Fruit fly (Drosophila melanogaster) whole organism, embryonic: ENCODE results near the gene enc.
A peak's percentile ranks its signal among the peaks of the same experiment; 100 is the strongest.

Experiments
- Aef1 ChIP-seq: fragments of 200-800 bp; sonication (Bioruptor generic); IDR thresholded peaks from 3 replicates; pipeline ENCODE4 v1.3.6; 2022; ENCODE audit warnings: missing biosample characterization, missing genetic modification characterization
- Asciz ChIP-seq: fragments of 200-800 bp; sonication (Bioruptor generic); optimal IDR thresholded peaks from 2 replicates; lab custom pipeline; 2017; ENCODE audit warnings: missing biosample characterization, mild to moderate bottlenecking, missing genetic modification characterization, missing genetic modification reagents
- Atf-2 ChIP-seq: fragments of 200-800 bp; sonication (Bioruptor generic); optimal IDR thresholded peaks from 2 replicates; lab custom pipeline; 2016; ENCODE audit warnings: missing biosample characterization, missing genetic modification characterization
- Bteb2 ChIP-seq: fragments of 200-800 bp; sonication (Bioruptor generic); optimal IDR thresholded peaks from 2 replicates; lab custom pipeline; 2016; ENCODE audit warnings: missing biosample characterization, missing genetic modification characterization
- CG10209 ChIP-seq: fragments of 200-800 bp; sonication (Bioruptor generic); optimal IDR thresholded peaks from 3 replicates; lab custom pipeline; 2017; ENCODE audit warnings: missing biosample characterization, mild to moderate bottlenecking, missing genetic modification characterization, missing genetic modification reagents
- CG12769 ChIP-seq: fragments of 200-800 bp; sonication (Bioruptor generic); optimal IDR thresholded peaks from 2 replicates; lab custom pipeline; 2019; ENCODE audit warnings: missing biosample characterization, mild to moderate bottlenecking, missing genetic modification characterization, moderate library complexity
- CG14710 ChIP-seq: fragments of 200-800 bp; sonication (Bioruptor generic); optimal IDR thresholded peaks from 3 replicates; lab custom pipeline; 2019; ENCODE audit warnings: missing biosample characterization, mild to moderate bottlenecking, missing genetic modification characterization, moderate library complexity
- CG1602 ChIP-seq: fragments of 200-800 bp; sonication (Bioruptor generic); optimal IDR thresholded peaks from 3 replicates; lab custom pipeline; 2016; ENCODE audit warnings: missing biosample characterization, missing genetic modification characterization
- CG1603 ChIP-seq: fragments of 200-800 bp; sonication (Bioruptor generic); optimal IDR thresholded peaks from 2 replicates; lab custom pipeline; 2019; ENCODE audit warnings: missing biosample characterization, mild to moderate bottlenecking, missing genetic modification characterization, moderate library complexity
- CG1647 ChIP-seq: fragments of 200-800 bp; sonication (Bioruptor generic); optimal IDR thresholded peaks from 3 replicates; lab custom pipeline; 2016; ENCODE audit warnings: missing biosample characterization, missing genetic modification characterization
- CG1832 ChIP-seq: fragments of 200-800 bp; sonication (Bioruptor generic); optimal IDR thresholded peaks from 2 replicates; lab custom pipeline; 2017; ENCODE audit warnings: missing biosample characterization, mild to moderate bottlenecking, missing genetic modification characterization, inconsistent platforms
- CG18764 ChIP-seq: fragments of 200-800 bp; sonication (Bioruptor generic); optimal IDR thresholded peaks from 3 replicates; lab custom pipeline; 2016; ENCODE audit warnings: missing biosample characterization, missing genetic modification characterization
- CG2199 ChIP-seq: fragments of 200-800 bp; sonication (Bioruptor generic); IDR thresholded peaks from 3 replicates; pipeline ENCODE4 v1.3.6; 2022; ENCODE audit warnings: missing biosample characterization, missing genetic modification characterization
- CG2202 ChIP-seq: fragments of 200-800 bp; sonication (Bioruptor generic); optimal IDR thresholded peaks from 2 replicates; lab custom pipeline; 2018; ENCODE audit warnings: missing biosample characterization, mild to moderate bottlenecking, missing genetic modification characterization
- CG6791 ChIP-seq: fragments of 200-800 bp; sonication (Bioruptor generic); IDR thresholded peaks from 3 replicates; pipeline ENCODE4 v1.3.6; 2022; ENCODE audit warnings: missing biosample characterization, missing genetic modification characterization; ENCODE audit not compliant: partially characterized antibody
- CG7839 ChIP-seq: fragments of 200-800 bp; sonication (Bioruptor generic); optimal IDR thresholded peaks from 3 replicates; lab custom pipeline; 2018; ENCODE audit warnings: missing biosample characterization, mild to moderate bottlenecking, missing genetic modification characterization, moderate library complexity
- CG8924 ChIP-seq: fragments of 200-800 bp; optimal IDR thresholded peaks from 3 replicates; lab custom pipeline; 2019; ENCODE audit warnings: missing biosample characterization, mild to moderate bottlenecking, missing genetic modification characterization, moderate library complexity
- CG9727 ChIP-seq: fragments of 200-800 bp; sonication (Bioruptor generic); optimal IDR thresholded peaks from 3 replicates; lab custom pipeline; 2017; ENCODE audit warnings: missing biosample characterization, mild to moderate bottlenecking, missing genetic modification characterization
- Chrac-16 ChIP-seq: fragments of 200-800 bp; sonication (Bioruptor generic); optimal IDR thresholded peaks from 3 replicates; lab custom pipeline; 2016; ENCODE audit warnings: missing biosample characterization, missing genetic modification characterization
- Hey ChIP-seq: fragments of 200-800 bp; sonication (Bioruptor generic); optimal IDR thresholded peaks from 3 replicates; lab custom pipeline; 2018; ENCODE audit warnings: missing biosample characterization, mild to moderate bottlenecking, missing genetic modification characterization
- HmgZ ChIP-seq: fragments of 200-800 bp; sonication (Bioruptor generic); optimal IDR thresholded peaks from 2 replicates; lab custom pipeline; 2018; ENCODE audit warnings: missing biosample characterization, mild to moderate bottlenecking, missing genetic modification characterization
- Hr3 ChIP-seq: fragments of 200-800 bp; sonication (Bioruptor generic); optimal IDR thresholded peaks from 3 replicates; lab custom pipeline; 2016; ENCODE audit warnings: missing biosample characterization, missing genetic modification characterization
- Hr39 ChIP-seq: fragments of >200 bp; optimal IDR thresholded peaks from 2 replicates; lab custom pipeline; 2017
- Jarid2 ChIP-seq: fragments of 200-800 bp; sonication (Bioruptor generic); optimal IDR thresholded peaks from 3 replicates; lab custom pipeline; 2017; ENCODE audit warnings: mild to moderate bottlenecking, missing biosample characterization, missing genetic modification reagents, missing genetic modification characterization
- Kr ChIP-seq: fragments of 200-800 bp; sonication (Bioruptor generic); optimal IDR thresholded peaks from 2 replicates; lab custom pipeline; 2017; ENCODE audit warnings: missing biosample characterization, mild to moderate bottlenecking, missing genetic modification characterization
- NFAT ChIP-seq: fragments of 200-800 bp; sonication (Bioruptor generic); IDR thresholded peaks from 2 replicates; pipeline ENCODE4 v1.3.6; 2022; ENCODE audit warnings: missing biosample characterization, missing genetic modification characterization
- Nf-YB ChIP-seq: fragments of 200-800 bp; sonication (Bioruptor generic); optimal IDR thresholded peaks from 3 replicates; lab custom pipeline; 2019; ENCODE audit warnings: missing biosample characterization, mild to moderate bottlenecking, missing genetic modification characterization, moderate library complexity
- Scr ChIP-seq: fragments of 200-800 bp; sonication (Bioruptor generic); IDR thresholded peaks from 2 replicates; pipeline ENCODE4 v1.3.6; 2022; ENCODE audit warnings: missing biosample characterization, missing genetic modification characterization; ENCODE audit not compliant: partially characterized antibody
- Sry-δ ChIP-seq: fragments of 200-800 bp; sonication (Bioruptor generic); optimal IDR thresholded peaks from 2 replicates; lab custom pipeline; 2016; ENCODE audit warnings: missing biosample characterization, missing genetic modification characterization
- br ChIP-seq: fragments of >200 bp; optimal IDR thresholded peaks from 2 replicates; lab custom pipeline; 2017
- cad ChIP-seq: fragments of >200 bp; optimal IDR thresholded peaks from 2 replicates; lab custom pipeline; 2017; ENCODE audit warnings: missing biosample characterization, missing genetic modification characterization
- croc ChIP-seq: fragments of 200-800 bp; sonication (Bioruptor generic); conservative IDR thresholded peaks from 3 replicates; pipeline ENCODE4 v1.3.6; 2022; ENCODE audit warnings: missing biosample characterization, missing genetic modification characterization
- dan ChIP-seq: fragments of 200-800 bp; sonication (Bioruptor generic); IDR thresholded peaks from 2 replicates; pipeline ENCODE4 v1.3.6; 2022; ENCODE audit warnings: missing biosample characterization, missing genetic modification characterization
- danr ChIP-seq: fragments of 200-800 bp; sonication (Bioruptor generic); IDR thresholded peaks from 2 replicates; pipeline ENCODE4 v1.3.6; 2022; ENCODE audit warnings: missing biosample characterization, missing genetic modification characterization
- disco-r ChIP-seq: fragments of 200-800 bp; sonication (Bioruptor generic); optimal IDR thresholded peaks from 2 replicates; lab custom pipeline; 2016; ENCODE audit warnings: missing biosample characterization, missing genetic modification characterization
- gro ChIP-seq: fragments of 200-800 bp; sonication (Bioruptor generic); optimal IDR thresholded peaks from 2 replicates; lab custom pipeline; 2016; ENCODE audit warnings: missing biosample characterization, missing genetic modification characterization
- gt ChIP-seq: fragments of 200-800 bp; sonication (Bioruptor generic); IDR thresholded peaks from 2 replicates; pipeline ENCODE4 v1.3.6; 2022; ENCODE audit warnings: missing biosample characterization, missing genetic modification characterization
- her ChIP-seq: fragments of 200-800 bp; sonication (Bioruptor generic); optimal IDR thresholded peaks from 2 replicates; lab custom pipeline; 2016; ENCODE audit warnings: missing biosample characterization, missing genetic modification characterization
- jigr1 ChIP-seq: fragments of 200-800 bp; sonication (Bioruptor generic); IDR thresholded peaks from 3 replicates; pipeline ENCODE4 v1.3.6; 2022; ENCODE audit warnings: missing biosample characterization, missing genetic modification characterization
- mld ChIP-seq: fragments of 200-800 bp; sonication (Bioruptor generic); IDR thresholded peaks from 3 replicates; pipeline ENCODE4 v1.3.6; 2022; ENCODE audit warnings: missing biosample characterization, missing genetic modification characterization; ENCODE audit not compliant: partially characterized antibody
- nerfin-1 ChIP-seq: fragments of 200-800 bp; sonication (Bioruptor generic); optimal IDR thresholded peaks from 3 replicates; lab custom pipeline; 2019; ENCODE audit warnings: missing biosample characterization, mild to moderate bottlenecking, missing genetic modification characterization, moderate library complexity
- odd ChIP-seq: fragments of 200-800 bp; sonication (Bioruptor generic); optimal IDR thresholded peaks from 2 replicates; lab custom pipeline; 2017; ENCODE audit warnings: missing biosample characterization, mild to moderate bottlenecking, missing genetic modification characterization
- phol ChIP-seq: fragments of 200-800 bp; sonication (Bioruptor generic); optimal IDR thresholded peaks from 3 replicates; lab custom pipeline; 2018; ENCODE audit warnings: missing biosample characterization, mild to moderate bottlenecking, missing genetic modification characterization, moderate library complexity
- pum ChIP-seq: fragments of 200-800 bp; sonication (Bioruptor generic); optimal IDR thresholded peaks from 2 replicates; lab custom pipeline; 2016; ENCODE audit warnings: missing biosample characterization, missing genetic modification characterization
- pzg ChIP-seq: fragments of 200-800 bp; sonication (Bioruptor generic); optimal IDR thresholded peaks from 3 replicates; lab custom pipeline; 2018; ENCODE audit warnings: missing biosample characterization, mild to moderate bottlenecking, missing genetic modification characterization, moderate library complexity
- sens ChIP-seq: fragments of 200-800 bp; sonication (Bioruptor generic); peaks from one replicate; lab custom pipeline; 2016; ENCODE audit warnings: missing biosample characterization, missing genetic modification characterization
- stwl ChIP-seq: fragments of 200-800 bp; sonication (Bioruptor generic); optimal IDR thresholded peaks from 3 replicates; lab custom pipeline; 2018; ENCODE audit warnings: missing biosample characterization, mild to moderate bottlenecking, missing genetic modification characterization, moderate library complexity
- ttk ChIP-seq: fragments of 200-800 bp; sonication (Bioruptor generic); IDR thresholded peaks from 2 replicates; pipeline ENCODE4 v2.1.2; 2022; ENCODE audit warnings: missing biosample characterization, missing genetic modification characterization
- tup ChIP-seq: fragments of 200-800 bp; sonication (Bioruptor generic); optimal IDR thresholded peaks from 2 replicates; lab custom pipeline; 2016; ENCODE audit warnings: missing biosample characterization, mild to moderate bottlenecking, missing genetic modification characterization, moderate library complexity
- usp ChIP-seq: fragments of >200 bp; optimal IDR thresholded peaks from 2 replicates; lab custom pipeline; 2017; ENCODE audit warnings: missing biosample characterization, missing genetic modification characterization
- vfl ChIP-seq: fragments of 200-800 bp; sonication (Bioruptor generic); optimal IDR thresholded peaks from 2 replicates; lab custom pipeline; 2016; ENCODE audit warnings: missing biosample characterization, missing genetic modification characterization

Gene enc

DNA sequence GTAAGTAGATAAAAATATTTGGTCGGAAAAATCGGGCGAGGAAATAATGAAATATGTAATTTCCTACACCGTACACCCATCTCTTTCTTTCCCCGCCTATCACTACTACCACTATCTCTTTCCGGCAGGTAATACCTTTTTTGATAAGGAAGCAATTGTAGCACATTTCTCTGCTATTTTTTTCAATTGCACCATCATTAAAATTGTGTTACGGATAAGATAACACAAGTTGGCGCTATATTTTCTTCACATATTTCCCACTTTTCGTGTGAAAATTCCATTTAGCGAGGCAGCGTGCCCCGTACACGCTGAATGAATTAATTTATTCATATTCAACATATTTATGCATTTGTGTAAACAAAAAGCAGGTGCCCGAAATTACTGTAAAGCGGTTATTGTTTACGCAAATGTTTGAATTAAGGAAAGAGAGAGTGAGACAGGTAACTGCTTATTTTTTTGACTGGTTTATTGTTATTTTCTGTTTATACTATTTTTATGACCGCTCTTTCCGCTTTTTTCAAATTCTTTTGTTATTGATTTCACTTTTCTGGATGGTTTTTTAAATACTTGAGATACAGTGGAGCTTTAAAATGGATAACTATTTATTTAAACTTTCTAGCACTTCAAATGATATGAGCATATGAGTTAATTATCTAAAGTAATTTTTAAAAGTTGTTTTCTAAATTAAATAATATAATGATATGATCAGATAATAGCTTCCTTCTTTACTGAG, 32.0 kb upstream of the enc start (continued):
- TF ChIP-seq Kr (GFP tag; lab: Kevin White, UChicago), result no peak
- no peak for TF ChIP-seq odd (GFP tag; lab: Kevin White, UChicago)
- TF ChIP-seq Aef1 (GFP tag; lab: Robert Waterston, UW), result peak; percentile 33; the same call in 1 of the 3 replicates
- no peak for TF ChIP-seq usp (GFP tag; lab: Kevin White, UChicago)
- TF ChIP-seq Jarid2 (GFP tag; lab: Kevin White, UChicago), result no peak
- TF ChIP-seq jigr1 (GFP tag; lab: Robert Waterston, UW), result no peak
- TF ChIP-seq HmgZ (tag; lab: Kevin White, UChicago), result no peak
- TF ChIP-seq CG9727 (GFP tag; lab: Kevin White, UChicago), result peak; percentile 24
- peak; percentile 18 for TF ChIP-seq Hr3 (GFP tag; lab: Kevin White, UChicago)
- TF ChIP-seq dan (GFP tag; lab: Robert Waterston, UW), result no peak
- TF ChIP-seq cad (GFP tag; lab: Kevin White, UChicago), result no peak
- TF ChIP-seq sens (GFP tag; lab: Kevin White, UChicago), result peak; percentile 74
- TF ChIP-seq CG2202 (tag; lab: Kevin White, UChicago), result no peak
- no peak for TF ChIP-seq CG1603 (tag; lab: Kevin White, UChicago)
- TF ChIP-seq CG14710, result no peak
- no peak for TF ChIP-seq CG1647
- peak; percentile 78 for TF ChIP-seq CG7839 (tag; lab: Kevin White, UChicago)
- TF ChIP-seq stwl (tag; lab: Kevin White, UChicago), result no peak
- no peak for TF ChIP-seq Asciz (GFP tag; lab: Kevin White, UChicago)
- no peak for TF ChIP-seq CG6791 (GFP tag; lab: Robert Waterston, UW)
- peak; percentile 90; the same call in 2 of the 3 replicates for TF ChIP-seq CG2199 (GFP tag; lab: Robert Waterston, UW)
- TF ChIP-seq tup (GFP tag; lab: Kevin White, UChicago), result no peak
- no peak for TF ChIP-seq Atf-2 (GFP tag; lab: Kevin White, UChicago)
- no peak for TF ChIP-seq Nf-YB
- TF ChIP-seq CG12769, result no peak
- peak; percentile 48 for TF ChIP-seq phol
- no peak for TF ChIP-seq CG18764 (GFP tag; lab: Kevin White, UChicago)
- no peak for TF ChIP-seq Sry-δ (GFP tag; lab: Kevin White, UChicago)
- no peak for TF ChIP-seq nerfin-1
- no peak for TF ChIP-seq br (lab: Kevin White, UChicago)
- TF ChIP-seq CG8924 (tag; lab: Kevin White, UChicago), result peak; percentile 25
- no peak; the same call in 2 of the 3 replicates for TF ChIP-seq croc
- no peak for TF ChIP-seq gro
- TF ChIP-seq Hr39 (lab: Kevin White, UChicago), result no peak
- TF ChIP-seq Bteb2 (GFP tag; lab: Kevin White, UChicago), result no peak
- peak; percentile 12 for TF ChIP-seq CG1602
- no peak for TF ChIP-seq disco-r
- TF ChIP-seq ttk (GFP tag; lab: Robert Waterston, UW), result peak; percentile 54
- TF ChIP-seq danr (GFP tag; lab: Robert Waterston, UW), result no peak
- no peak for TF ChIP-seq Chrac-16 (GFP tag; lab: Kevin White, UChicago)
- TF ChIP-seq CG10209 (GFP tag; lab: Kevin White, UChicago), result peak; percentile 38
- no peak for TF ChIP-seq mld
- no peak for TF ChIP-seq vfl (GFP tag; lab: Kevin White, UChicago)
- TF ChIP-seq NFAT (GFP tag; lab: Robert Waterston, UW), result no peak
- TF ChIP-seq gt (GFP tag; lab: Robert Waterston, UW), result no peak
- TF ChIP-seq Hey (tag; lab: Kevin White, UChicago), result no peak
- no peak for TF ChIP-seq pzg (GFP tag; lab: Kevin White, UChicago)
- TF ChIP-seq CG1832 (GFP tag; lab: Kevin White, UChicago), result no peak
- no peak for TF ChIP-seq her (GFP tag; lab: Kevin White, UChicago)
- TF ChIP-seq Scr (GFP tag; lab: Robert Waterston, UW), result no peak
- TF ChIP-seq pum (GFP tag; lab: Kevin White, UChicago), result no peak
